Fruit fly (Drosophila melanogaster): Measurements from ENCODE around the gene Zip99C.

Zip99C gene

DNA sequence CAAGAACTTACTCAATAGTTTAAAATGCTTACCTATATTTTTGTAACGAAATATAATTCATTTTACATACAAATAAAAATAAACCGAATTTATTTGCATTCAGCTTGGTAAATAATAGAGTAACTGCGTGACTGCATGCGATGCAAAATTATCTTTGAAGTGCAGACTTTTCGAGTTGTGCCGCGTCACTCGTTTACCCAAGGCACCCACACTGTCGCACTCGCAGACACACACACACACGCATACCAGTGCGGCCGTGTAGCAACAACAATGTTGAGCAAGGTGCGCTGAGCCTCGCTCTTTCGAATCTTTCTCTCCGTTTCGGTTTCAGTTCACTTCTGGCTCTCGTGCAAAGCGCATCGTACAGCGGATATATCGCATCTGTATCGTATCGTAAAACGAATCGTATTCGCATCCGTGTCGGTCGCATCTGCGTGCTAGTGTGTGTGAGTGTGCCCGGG, 8.1 kb upstream of the Zip99C start, which contains the start of gene CG31038 (continued):
- peak; percentile 20 for TF ChIP-seq nerfin-1 (tag; optimal IDR thresholded peaks at IDR 0.05)
- TF ChIP-seq CG4424 (GFP tag; optimal IDR thresholded peaks at IDR 0.05): no peak
- TF ChIP-seq peb (GFP tag; IDR thresholded peaks at IDR 0.05): no peak
- no peak for TF ChIP-seq cad (GFP tag; optimal IDR thresholded peaks at IDR 0.05)
- TF ChIP-seq HLH54F (GFP tag; optimal IDR thresholded peaks at IDR 0.05): no peak
- no peak for TF ChIP-seq ATbp (GFP tag; optimal IDR thresholded peaks at IDR 0.05)
- no peak for TF ChIP-seq Hsf (GFP tag; optimal IDR thresholded peaks at IDR 0.05)
- TF ChIP-seq exex (tag; optimal IDR thresholded peaks at IDR 0.05): no peak
- no peak for TF ChIP-seq CG14860 (GFP tag; IDR thresholded peaks at IDR 0.05; ENCODE audit: partially characterized antibody)
- no peak for TF ChIP-seq p53 (GFP tag; optimal IDR thresholded peaks at IDR 0.05)
- no peak for TF ChIP-seq bigmax (GFP tag; optimal IDR thresholded peaks at IDR 0.05)
- peak; percentile 40; the same call in 1 of the 2 replicates for TF ChIP-seq NFAT (GFP tag; IDR thresholded peaks at IDR 0.05)
- TF ChIP-seq CG17912 (GFP tag; optimal IDR thresholded peaks at IDR 0.05): no peak
- peak; percentile 60 for TF ChIP-seq grn (GFP tag; optimal IDR thresholded peaks at IDR 0.05)
- TF ChIP-seq BtbVII (GFP tag; optimal IDR thresholded peaks at IDR 0.05): no peak
- TF ChIP-seq CG13624 (GFP tag; optimal IDR thresholded peaks at IDR 0.05): no peak
- no peak for TF ChIP-seq usp (GFP tag; optimal IDR thresholded peaks at IDR 0.05)
- peak; percentile 25; the same call in 1 of the 2 replicates for TF ChIP-seq ranshi (GFP tag; IDR thresholded peaks at IDR 0.05)
- no peak for TF ChIP-seq CG7786 (GFP tag; optimal IDR thresholded peaks at IDR 0.05)
- no peak for TF ChIP-seq CG32772 (GFP tag; IDR thresholded peaks at IDR 0.05)
- no peak for TF ChIP-seq jing (GFP tag; optimal IDR thresholded peaks at IDR 0.05)
- TF ChIP-seq HLHmδ (GFP tag; optimal IDR thresholded peaks at IDR 0.05): peak; percentile 89
- TF ChIP-seq grau (tag; optimal IDR thresholded peaks at IDR 0.05): no peak
- TF ChIP-seq pum (GFP tag; optimal IDR thresholded peaks at IDR 0.05): no peak
- TF ChIP-seq YL-1 (GFP tag; optimal IDR thresholded peaks at IDR 0.05): no peak
- no peak for TF ChIP-seq CG10979 (tag; optimal IDR thresholded peaks at IDR 0.05)
- TF ChIP-seq CG17385 (GFP tag; optimal IDR thresholded peaks at IDR 0.05): peak; percentile 14
- no peak for TF ChIP-seq Dp (GFP tag; optimal IDR thresholded peaks at IDR 0.05)
- TF ChIP-seq dm (GFP tag; optimal IDR thresholded peaks at IDR 0.05): no peak
- TF ChIP-seq Ada2b (GFP tag; IDR thresholded peaks at IDR 0.05): no peak
- TF ChIP-seq pan (optimal IDR thresholded peaks at IDR 0.05): no peak
- peak in 1 of 2 experiments; percentile 62 for TF ChIP-seq pan (GFP tag; optimal IDR thresholded peaks at IDR 0.05 in 1 of 2, IDR thresholded peaks at IDR 0.05 in 1 of 2)
- no peak for TF ChIP-seq CG1602 (GFP tag; optimal IDR thresholded peaks at IDR 0.05)
- TF ChIP-seq B-H1 (GFP tag; IDR thresholded peaks at IDR 0.05): no peak; the same call in 2 of the 3 replicates
- peak; percentile 34 for TF ChIP-seq CG7987 (GFP tag; optimal IDR thresholded peaks at IDR 0.05)
- peak; percentile 22 for TF ChIP-seq CG17359 (tag; optimal IDR thresholded peaks at IDR 0.05)
- TF ChIP-seq ro (GFP tag; IDR thresholded peaks at IDR 0.05): no peak
- no peak for TF ChIP-seq gsb (GFP tag; IDR thresholded peaks at IDR 0.05)
- TF ChIP-seq CG4328 (GFP tag; optimal IDR thresholded peaks at IDR 0.05): no peak
- no peak for TF ChIP-seq CG16815 (GFP tag; optimal IDR thresholded peaks at IDR 0.05)
- no peak for TF ChIP-seq sisA (GFP tag; IDR thresholded peaks at IDR 0.05)
- peak; percentile 34; the same call in 1 of the 2 replicates for TF ChIP-seq Drgx (GFP tag; IDR thresholded peaks at IDR 0.05)
- peak; percentile 37 for TF ChIP-seq CG12769 (tag; optimal IDR thresholded peaks at IDR 0.05)
- TF ChIP-seq CG2116 (GFP tag; optimal IDR thresholded peaks at IDR 0.05): no peak
- TF ChIP-seq CG15073 (GFP tag; optimal IDR thresholded peaks at IDR 0.05): no peak
- no peak for TF ChIP-seq CG11085 (GFP tag; IDR thresholded peaks at IDR 0.05)
- TF ChIP-seq Bdp1 (GFP tag; optimal IDR thresholded peaks at IDR 0.05): no peak
- TF ChIP-seq bcd (GFP tag; optimal IDR thresholded peaks at IDR 0.05): no peak
- TF ChIP-seq CG11398 (GFP tag; optimal IDR thresholded peaks at IDR 0.05): no peak
- TF ChIP-seq gro (GFP tag; optimal IDR thresholded peaks at IDR 0.05): no peak
- no peak for TF ChIP-seq CG18011 (GFP tag; optimal IDR thresholded peaks at IDR 0.05)
- no peak for TF ChIP-seq gem (tag; optimal IDR thresholded peaks at IDR 0.05)

Measured in whole organism, embryonic.